Fruit fly (Drosophila melanogaster) S2 (cell line): ENCODE results near the gene S-Lap4.

Experiments
- CG8478 ChIP-seq: fragments of >200 bp; optimal IDR thresholded peaks from 2 replicates; lab custom pipeline; 2018
- CTCF ChIP-seq, 2 experiments: fragments of >200 bp; optimal IDR thresholded peaks; 2 replicates each; lab custom pipeline; 2018

- TF ChIP-seq CG8478 (lab: Kevin White, UChicago) = no peak
- no peak for TF ChIP-seq CTCF (optimal IDR thresholded peaks at IDR 0.05; lab: Kevin White, UChicago)
Measured at dm6 chr3L:10531907-10532581, 41.4 kb downstream of the S-Lap4 start.
